Worm (Caenorhabditis elegans): ENCODE measurements around the gene ule-4.

Gene ule-4

ce11 chrIV:13684827-13685226, 37.4 kb upstream of the ule-4 start:
- TF ChIP-seq ztf-4 (tag; optimal IDR thresholded peaks at IDR 0.05) (no peak), nhr-23 (tag; optimal IDR thresholded peaks at IDR 0.05) (no peak)

- TF ChIP-seq pqm-1 (tag; optimal IDR thresholded peaks at IDR 0.05) (no peak), nhr-43 (tag; optimal IDR thresholded peaks at IDR 0.05; ENCODE audit: poor library complexity, severe bottlenecking) (peak; percentile 86), pha-4 (tag; optimal IDR thresholded peaks at IDR 0.05) (no peak), elt-2 (tag; optimal IDR thresholded peaks at IDR 0.05) (no peak), egl-27 (tag; optimal IDR thresholded peaks at IDR 0.05) (no peak), lin-39 (tag; optimal IDR thresholded peaks at IDR 0.05) (peak; percentile 19), ceh-28 (tag; optimal IDR thresholded peaks at IDR 0.05) (peak; percentile 13), fos-1 (tag; optimal IDR thresholded peaks at IDR 0.05) (no peak), skn-1 (tag; optimal IDR thresholded peaks at IDR 0.05) (no peak), ceh-9 (tag; optimal IDR thresholded peaks at IDR 0.05) (no peak), daf-12 (tag; optimal IDR thresholded peaks at IDR 0.05) (no peak), nhr-25 (tag; optimal IDR thresholded peaks at IDR 0.05) (peak; percentile 79), ztf-4 (tag; optimal IDR thresholded peaks at IDR 0.05) (no peak), ama-1 (optimal IDR thresholded peaks at IDR 0.05) (no peak), unc-62 (GFP tag; optimal IDR thresholded peaks at IDR 0.05) (peak; percentile 94), lin-15B (tag; optimal IDR thresholded peaks at IDR 0.05) (no peak), snpc-4 (tag; optimal IDR thresholded peaks at IDR 0.05) (no peak), elt-3 (tag; optimal IDR thresholded peaks at IDR 0.05) (peak; percentile 38 to 95 (median 85)), nhr-23 (tag; optimal IDR thresholded peaks at IDR 0.05) (peak; percentile 93), nhr-76 (tag; optimal IDR thresholded peaks at IDR 0.05) (no peak), fkh-10 (GFP tag; optimal IDR thresholded peaks at IDR 0.05) (no peak), zag-1 (tag; optimal IDR thresholded peaks at IDR 0.05) (no peak), ZK546.5 (tag; optimal IDR thresholded peaks at IDR 0.05) (no peak), nfya-1 (tag; optimal IDR thresholded peaks at IDR 0.05; ENCODE audit: insufficient read depth) (peak; percentile 40)
Measured at ce11 chrIV:13682733-13683132, 35.3 kb upstream of the ule-4 start.

- TF ChIP-seq nfya-1 (tag; optimal IDR thresholded peaks at IDR 0.05; ENCODE audit: insufficient read depth) (peak; percentile 93), fkh-10 (GFP tag; optimal IDR thresholded peaks at IDR 0.05) (no peak), nhr-67 (tag; optimal IDR thresholded peaks at IDR 0.05) (no peak), lsy-12 (tag; optimal IDR thresholded peaks at IDR 0.05) (no peak), lin-39 (tag; optimal IDR thresholded peaks at IDR 0.05) (no peak)
Measured at ce11 chrIV:13679495-13679894, 32.0 kb upstream of the ule-4 start.

ce11 chrIV:13678649-13679048, 31.2 kb upstream of the ule-4 start, which contains the start of gene srlf-26:
TSS of gene srlf-26 (plus strand) at chrIV:13678949.
- TF ChIP-seq nhr-28 (tag; optimal IDR thresholded peaks at IDR 0.05) (no peak), nhr-25 (tag; optimal IDR thresholded peaks at IDR 0.05) (no peak), fos-1 (tag; optimal IDR thresholded peaks at IDR 0.05) (no peak), ceh-82 (tag; optimal IDR thresholded peaks at IDR 0.05) (no peak), lin-39 (tag; optimal IDR thresholded peaks at IDR 0.05) (no peak), lsy-12 (tag; optimal IDR thresholded peaks at IDR 0.05) (no peak), pha-4 (tag; optimal IDR thresholded peaks at IDR 0.05) (no peak), tbx-2 (tag; optimal IDR thresholded peaks at IDR 0.05) (no peak), hmg-11 (tag; optimal IDR thresholded peaks at IDR 0.05) (no peak), ztf-11 (tag; optimal IDR thresholded peaks at IDR 0.05) (no peak), egl-5 (tag; optimal IDR thresholded peaks at IDR 0.05) (no peak), sea-2 (GFP tag; optimal IDR thresholded peaks at IDR 0.05) (no peak), egl-27 (tag; optimal IDR thresholded peaks at IDR 0.05) (no peak), nhr-237 (tag; optimal IDR thresholded peaks at IDR 0.05) (no peak), jun-1 (tag; optimal IDR thresholded peaks at IDR 0.05) (no peak), mdl-1 (tag; optimal IDR thresholded peaks at IDR 0.05) (no peak), nfya-1 (tag; optimal IDR thresholded peaks at IDR 0.05; ENCODE audit: insufficient read depth) (no peak), ZK546.5 (tag; optimal IDR thresholded peaks at IDR 0.05) (no peak), ceh-16 (tag; optimal IDR thresholded peaks at IDR 0.05) (no peak), eor-1 (tag; optimal IDR thresholded peaks at IDR 0.05) (no peak)
